Worm (Caenorhabditis elegans) whole organism, L3 larva: ENCODE data around the gene drl-1.

ENCODE experiments used
- aly-2 ChIP-seq: fragments of 150-350 bp; optimal IDR thresholded peaks from 2 replicates; lab custom pipeline; 2014; ENCODE audit warnings: missing biosample characterization, missing genetic modification characterization
- ceh-82 ChIP-seq: fragments of 150-350 bp; optimal IDR thresholded peaks from 2 replicates; lab custom pipeline; 2014; ENCODE audit warnings: missing biosample characterization, missing genetic modification characterization
- ceh-9 ChIP-seq: sonication (generic microtip); optimal IDR thresholded peaks from 2 replicates; lab custom pipeline; 2018; ENCODE audit warnings: missing biosample characterization, missing genetic modification characterization
- egl-27 ChIP-seq: sonication (generic microtip); optimal IDR thresholded peaks from 4 replicates; lab custom pipeline; 2017; ENCODE audit warnings: missing biosample characterization, missing genetic modification reagents, missing genetic modification characterization
- elt-1 ChIP-seq: fragments of 150-350 bp; optimal IDR thresholded peaks from 2 replicates; lab custom pipeline; 2014; ENCODE audit warnings: missing biosample characterization, missing genetic modification characterization
- fkh-10 ChIP-seq: sonication (generic microtip); optimal IDR thresholded peaks from 2 replicates; lab custom pipeline; 2017; ENCODE audit warnings: missing biosample characterization, missing genetic modification reagents, missing genetic modification characterization
- lin-39 ChIP-seq: fragments of 150-350 bp; optimal IDR thresholded peaks from 2 replicates; lab custom pipeline; 2018; ENCODE audit warnings: missing biosample characterization, missing genetic modification reagents, missing genetic modification characterization
- nhr-12 ChIP-seq: fragments of 150-350 bp; optimal IDR thresholded peaks from 2 replicates; lab custom pipeline; 2014; ENCODE audit warnings: missing biosample characterization, missing genetic modification characterization
- nhr-77 ChIP-seq: fragments of 150-350 bp; optimal IDR thresholded peaks from 2 replicates; lab custom pipeline; 2014; ENCODE audit warnings: missing biosample characterization, missing genetic modification characterization
- pqm-1 ChIP-seq: fragments of 150-350 bp; optimal IDR thresholded peaks from 2 replicates; lab custom pipeline; 2017; ENCODE audit warnings: missing biosample characterization, missing genetic modification characterization, inconsistent platforms
- snpc-4 ChIP-seq: fragments of 150-350 bp; optimal IDR thresholded peaks from 2 replicates; lab custom pipeline; 2014; ENCODE audit warnings: missing biosample characterization, missing genetic modification characterization
- tbx-2 ChIP-seq: sonication (generic microtip); optimal IDR thresholded peaks from 2 replicates; lab custom pipeline; 2016; ENCODE audit warnings: mild to moderate bottlenecking, missing genetic modification characterization, missing compliant biosample characterization
- unc-39 ChIP-seq: sonication (generic microtip); optimal IDR thresholded peaks from 4 replicates; lab custom pipeline; 2017; ENCODE audit warnings: missing biosample characterization, missing genetic modification characterization
- unc-62 ChIP-seq: fragments of 150-350 bp; sonication (generic microtip); optimal IDR thresholded peaks from 4 replicates; lab custom pipeline; 2014; ENCODE audit warnings: missing biosample characterization, missing genetic modification reagents, missing genetic modification characterization

DNA sequence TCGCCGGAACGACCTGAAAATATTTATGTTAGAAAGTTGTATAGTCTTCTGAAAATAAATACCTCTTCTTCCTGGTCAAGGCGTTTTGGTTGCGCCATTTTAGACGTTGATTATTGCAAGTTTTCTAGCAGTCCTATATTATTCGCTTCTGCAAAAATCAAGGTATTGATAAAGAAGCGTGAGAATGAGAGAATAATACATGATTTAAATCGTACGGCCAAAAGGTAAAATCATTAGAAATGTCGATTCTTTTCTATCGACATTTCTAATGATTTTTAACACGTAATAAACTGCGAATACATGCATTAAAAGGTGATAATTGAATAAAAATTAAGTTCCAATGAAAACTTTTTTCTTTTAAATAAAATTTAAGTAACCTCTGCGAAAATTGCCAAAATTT, 51.1 kb downstream of the drl-1 start, which contains the start of gene fln-1:
- no peak for TF ChIP-seq ceh-9 (tag; lab: Kevin White, UChicago)
- no peak for TF ChIP-seq egl-27 (tag; lab: Kevin White, UChicago)
- no peak for TF ChIP-seq pqm-1 (tag; lab: Kevin White, UChicago)
- TF ChIP-seq snpc-4: no peak
- no peak for TF ChIP-seq elt-1
- no peak for TF ChIP-seq unc-39
- no peak for TF ChIP-seq nhr-12 (tag; lab: Kevin White, UChicago)
- no peak for TF ChIP-seq nhr-77 (tag; lab: Kevin White, UChicago)
- TF ChIP-seq lin-39: no peak
- no peak for TF ChIP-seq unc-62
- TF ChIP-seq ceh-82 (tag; lab: Kevin White, UChicago): no peak
- no peak for TF ChIP-seq fkh-10
- no peak for TF ChIP-seq aly-2 (tag; lab: Kevin White, UChicago)
- TF ChIP-seq tbx-2: no peak
